Worm (Caenorhabditis elegans) whole organism, L4/young adult: ENCODE results near the gene cey-1.

Source experiments
- W03F9.2 ChIP-seq: fragments of 150-350 bp; optimal IDR thresholded peaks from 2 replicates; lab custom pipeline; 2014; ENCODE audit warnings: missing biosample characterization, missing genetic modification characterization
- him-1 ChIP-seq: sonication (generic microtip); optimal IDR thresholded peaks from 2 replicates; lab custom pipeline; 2016; ENCODE audit warnings: missing genotype, missing genetic modification reagents, missing genetic modification characterization, missing compliant biosample characterization

DNA sequence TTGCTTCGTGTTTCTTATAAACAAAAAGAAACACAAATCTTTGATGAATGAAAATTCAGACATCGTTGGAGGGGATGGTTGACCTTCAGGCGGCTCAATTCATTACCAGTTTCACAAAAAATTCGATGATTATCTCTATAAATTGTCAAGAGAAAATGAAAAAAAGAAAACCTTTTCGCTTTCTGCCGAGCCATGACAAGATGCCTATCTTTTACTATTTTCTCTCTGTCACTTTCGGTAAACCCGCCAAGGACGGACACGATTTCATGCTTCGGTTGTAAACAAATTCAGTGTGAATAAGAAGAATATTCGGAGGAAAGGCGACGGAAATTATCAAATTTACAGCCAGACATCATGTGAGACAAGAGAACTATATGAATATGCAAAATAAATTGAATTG is 20.3 kb downstream of the cey-1 start:
- TF ChIP-seq W03F9.2 (tag; lab: Kevin White, UChicago) (no peak), him-1 (no peak)
